Worm (Caenorhabditis elegans): Measurements from ENCODE around the gene K09F6.15.
"Not testable (repeated sequence)": the region's sequence is repeated elsewhere in the genome, so short reads cannot be mapped to it uniquely, and the experiment has no call there.

Gene K09F6.15

DNA sequence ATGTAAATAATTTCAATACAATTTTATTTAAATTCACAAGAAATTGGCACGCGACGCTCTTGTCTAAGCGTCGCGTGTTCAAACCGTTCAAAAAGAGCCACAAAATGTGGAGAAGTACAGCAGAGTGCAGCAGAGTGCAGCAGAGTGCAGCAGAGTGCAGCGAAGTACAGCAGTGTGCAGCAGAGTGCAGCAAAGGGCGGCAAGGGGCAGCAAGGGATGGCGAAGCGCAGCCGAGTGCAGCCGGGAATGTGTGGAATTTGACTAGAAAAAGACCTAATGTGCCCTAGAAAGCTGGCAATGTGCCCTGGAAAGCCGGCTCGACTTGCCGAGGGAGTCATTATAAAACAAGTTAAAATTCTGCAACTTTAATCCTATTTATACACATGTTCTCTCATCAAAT, 1.9 kb upstream of the K09F6.15 start, which contains the start of gene K09F6.6:
K09F6.6 (minus strand) TSS at position 43 of the 400 bp plus-strand sequence.
- no peak for TF ChIP-seq C34F6.9 (tag; optimal IDR thresholded peaks at IDR 0.05)
- no peak for TF ChIP-seq nhr-237 (tag; optimal IDR thresholded peaks at IDR 0.05)
- TF ChIP-seq skn-1 (tag; optimal IDR thresholded peaks at IDR 0.05) = no peak
- no peak for TF ChIP-seq F13H6.1 (tag; optimal IDR thresholded peaks at IDR 0.05)
- TF ChIP-seq nhr-77 (tag; optimal IDR thresholded peaks at IDR 0.05) = no peak
- TF ChIP-seq elt-3 (tag; optimal IDR thresholded peaks at IDR 0.05) = no peak
- no peak for TF ChIP-seq alr-1 (tag; optimal IDR thresholded peaks at IDR 0.05)
- TF ChIP-seq nhr-6 (tag; optimal IDR thresholded peaks at IDR 0.05) = no peak
- no peak for TF ChIP-seq ceh-16 (tag; optimal IDR thresholded peaks at IDR 0.05)

DNA sequence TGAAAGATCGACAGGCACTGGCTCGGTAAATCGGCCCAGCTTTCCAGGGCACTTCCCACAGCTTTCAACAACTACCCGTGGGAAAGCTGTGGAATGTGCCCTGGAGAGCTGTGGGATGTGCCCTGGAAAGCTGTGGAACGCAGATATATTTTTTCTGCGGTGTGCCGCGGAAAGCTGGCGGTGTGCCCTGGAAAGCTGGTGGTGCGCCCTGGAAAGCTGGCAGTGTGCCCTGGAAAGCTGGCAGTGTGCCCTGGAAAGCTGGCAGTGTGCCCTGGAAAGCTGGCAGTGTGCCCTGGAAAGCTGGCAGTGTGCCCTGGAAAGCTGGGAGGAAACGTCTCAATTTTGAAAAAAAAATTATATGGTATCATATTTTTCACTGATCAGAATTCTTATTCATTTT, 3.6 kb downstream of the K09F6.15 start:
- TF ChIP-seq sma-9 (GFP tag; optimal IDR thresholded peaks at IDR 0.05) (no peak), sma-9 (tag; optimal IDR thresholded peaks at IDR 0.05) (no peak), ztf-1 (GFP tag; conservative IDR thresholded peaks at IDR 0.05) (no peak), alr-1 (tag; optimal IDR thresholded peaks at IDR 0.05) (no peak), lin-11 (tag; optimal IDR thresholded peaks at IDR 0.05) (no peak), sma-3 (GFP tag; optimal IDR thresholded peaks at IDR 0.05) (no peak), nhr-237 (tag; optimal IDR thresholded peaks at IDR 0.05) (no peak), unc-55 (GFP tag; optimal IDR thresholded peaks at IDR 0.05) (no peak), lsy-2 (tag; optimal IDR thresholded peaks at IDR 0.05) (no peak), ztf-4 (tag; optimal IDR thresholded peaks at IDR 0.05) (no peak), gmeb-1 (tag; optimal IDR thresholded peaks at IDR 0.05) (no peak), sem-4 (tag; optimal IDR thresholded peaks at IDR 0.05) (no peak), R02D3.7 (tag; optimal IDR thresholded peaks at IDR 0.05) (no peak), ZK546.5 (tag; optimal IDR thresholded peaks at IDR 0.05) (no peak), nhr-10 (tag; optimal IDR thresholded peaks at IDR 0.05) (no peak), ceh-82 (tag; optimal IDR thresholded peaks at IDR 0.05) (no peak)

DNA sequence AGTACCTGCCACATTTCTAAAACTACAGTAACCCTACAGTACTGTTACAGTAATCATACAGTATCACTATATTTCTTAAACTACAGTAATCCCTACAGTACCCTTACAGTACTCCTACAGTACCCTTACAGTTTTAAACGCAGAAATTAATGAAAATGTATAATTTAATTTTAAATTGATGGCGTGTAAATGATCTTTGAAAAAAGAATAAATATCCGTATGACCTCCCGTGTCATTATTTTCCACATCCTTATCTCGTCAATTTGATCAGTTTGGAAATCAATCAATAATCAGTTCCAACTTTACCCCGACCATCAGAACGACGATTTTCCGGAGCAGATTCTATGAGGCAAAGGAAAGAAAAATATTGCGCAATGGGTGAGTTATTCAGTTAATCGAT, 22.5 kb downstream of the K09F6.15 start, which contains the start of gene K09F6.3:
K09F6.3 (plus strand) TSS at position 301 of the 400 bp plus-strand sequence.
- not testable (repeated sequence) for TF ChIP-seq sem-4, lsy-2, ceh-16 (tag; optimal IDR thresholded peaks at IDR 0.05)

DNA sequence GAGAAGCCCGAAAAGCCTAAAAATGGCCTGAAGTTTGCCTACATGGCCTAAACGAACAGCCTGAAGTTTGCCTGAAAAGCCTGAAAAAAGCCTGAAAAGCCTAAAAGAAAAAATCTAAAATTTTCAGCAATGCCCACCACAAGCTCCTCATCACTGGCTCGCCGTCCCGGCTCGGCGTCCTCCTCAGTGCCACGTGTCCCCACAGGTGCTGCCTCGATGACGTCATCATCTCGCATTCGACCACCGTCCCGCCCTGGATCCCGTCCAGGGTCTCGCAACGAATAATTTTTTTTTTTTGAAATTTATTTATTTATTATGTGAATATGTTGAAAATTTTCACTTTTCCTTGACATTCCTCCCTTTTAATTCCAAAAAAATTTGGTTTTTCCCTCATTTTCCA, 23.6 kb downstream of the K09F6.15 start:
- TF ChIP-seq nhr-11 (tag; optimal IDR thresholded peaks at IDR 0.05) (no peak), elt-3 (tag; optimal IDR thresholded peaks at IDR 0.05) (no peak), nhr-6 (tag; optimal IDR thresholded peaks at IDR 0.05) (no peak)

DNA sequence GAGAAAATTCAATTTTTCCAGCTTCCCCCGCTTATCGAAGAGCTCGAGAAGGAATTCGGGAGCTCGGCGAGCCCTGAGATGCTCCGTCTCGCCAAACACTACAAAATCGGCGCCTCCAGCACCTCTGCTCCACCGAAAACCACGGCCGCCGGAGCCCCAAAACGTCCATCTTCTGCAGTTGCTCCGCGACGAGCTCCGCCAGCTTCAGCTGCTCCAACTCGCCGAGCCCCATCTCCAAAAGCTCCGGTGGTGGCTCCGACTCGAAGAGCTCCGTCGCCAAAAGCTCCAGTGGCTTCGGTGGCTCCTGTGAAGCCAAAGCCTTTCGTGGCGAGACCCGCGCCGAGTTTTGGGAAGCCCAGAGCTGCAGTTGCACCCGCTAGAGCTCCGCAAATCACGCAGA, 25.7 kb downstream of the K09F6.15 start:
- TF ChIP-seq lsy-2 (tag; optimal IDR thresholded peaks at IDR 0.05) (no peak), elt-3 (tag; optimal IDR thresholded peaks at IDR 0.05) (no peak)

DNA sequence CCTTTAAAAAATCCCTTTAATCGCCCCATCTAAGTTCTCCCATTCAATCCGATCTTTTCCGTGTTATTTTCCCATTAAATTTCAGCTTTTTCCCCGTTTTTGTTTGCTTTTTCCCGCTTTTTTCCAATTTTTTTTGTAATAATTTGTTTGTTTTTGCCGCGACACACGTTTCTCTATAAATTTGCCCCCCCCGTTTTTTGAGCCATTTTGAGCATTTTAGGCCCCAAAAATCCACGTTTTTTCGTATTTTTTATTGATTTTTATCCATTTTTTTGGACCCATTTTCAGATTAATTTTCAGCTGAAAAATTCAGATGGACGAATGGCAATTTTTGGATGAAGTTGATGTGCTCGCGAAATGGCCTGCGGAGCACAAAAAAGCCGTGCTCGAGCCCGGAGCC, 34.0 kb downstream of the K09F6.15 start, which contains the start of gene F54A3.2:
F54A3.2 (plus strand) TSS at position 301 of the 400 bp plus-strand sequence.
- TF ChIP-seq ztf-11 (tag; optimal IDR thresholded peaks at IDR 0.05) = no peak
- no peak for TF ChIP-seq mab-5 (tag; optimal IDR thresholded peaks at IDR 0.05)
- no peak for TF ChIP-seq Y55F3AM.14 (GFP tag; optimal IDR thresholded peaks at IDR 0.05)
- TF ChIP-seq unc-55 (GFP tag; optimal IDR thresholded peaks at IDR 0.05) = no peak
- no peak for TF ChIP-seq R02D3.7 (tag; optimal IDR thresholded peaks at IDR 0.05)
- no peak for TF ChIP-seq nhr-25 (tag; optimal IDR thresholded peaks at IDR 0.05)
- TF ChIP-seq ceh-16 (tag; optimal IDR thresholded peaks at IDR 0.05) = no peak
- TF ChIP-seq nhr-12 (tag; optimal IDR thresholded peaks at IDR 0.05) = no peak
- TF ChIP-seq nhr-21 (tag; optimal IDR thresholded peaks at IDR 0.05) = no peak
- TF ChIP-seq lin-11 (tag; optimal IDR thresholded peaks at IDR 0.05) = no peak
- TF ChIP-seq lin-39 (tag; optimal IDR thresholded peaks at IDR 0.05) = no peak
- no peak for TF ChIP-seq unc-39 (tag; optimal IDR thresholded peaks at IDR 0.05)

DNA sequence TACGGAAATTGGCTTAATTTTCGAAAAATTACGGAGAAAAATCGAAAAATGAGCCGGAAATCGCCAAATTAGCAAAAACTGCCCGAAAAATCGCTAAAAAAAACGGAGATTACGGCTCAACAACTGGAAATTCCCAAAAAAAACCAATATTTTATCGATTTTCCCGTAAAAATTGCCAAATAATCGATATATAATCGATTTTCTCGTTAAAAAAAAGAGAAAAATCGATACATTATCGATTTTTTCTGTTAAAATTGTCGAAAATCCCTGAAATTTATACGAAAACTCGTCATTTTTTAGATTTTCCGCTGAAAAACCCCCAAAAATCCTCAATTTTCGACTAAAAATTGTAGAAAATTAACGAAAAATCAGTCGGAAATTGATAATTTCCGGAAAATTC, 41.0 kb downstream of the K09F6.15 start:
- TF ChIP-seq zag-1 (tag; optimal IDR thresholded peaks at IDR 0.05) = no peak
- no peak for TF ChIP-seq elt-3 (tag; optimal IDR thresholded peaks at IDR 0.05)
- no peak for TF ChIP-seq nhr-25 (tag; optimal IDR thresholded peaks at IDR 0.05)
- TF ChIP-seq mdl-1 (tag; optimal IDR thresholded peaks at IDR 0.05) = no peak
- no peak for TF ChIP-seq nhr-11 (tag; optimal IDR thresholded peaks at IDR 0.05)
- TF ChIP-seq aly-2 (tag; optimal IDR thresholded peaks at IDR 0.05) = no peak
- TF ChIP-seq skn-1 (tag; optimal IDR thresholded peaks at IDR 0.05) = no peak
- TF ChIP-seq peb-1 (tag; optimal IDR thresholded peaks at IDR 0.05) = no peak
- no peak for TF ChIP-seq alr-1 (tag; optimal IDR thresholded peaks at IDR 0.05)
- no peak for TF ChIP-seq lin-39 (tag; optimal IDR thresholded peaks at IDR 0.05)
- no peak for TF ChIP-seq gmeb-1 (tag; optimal IDR thresholded peaks at IDR 0.05)

Data from whole organism, L2 larva.